Fruit fly (Drosophila melanogaster) whole organism, embryonic: Measurements from ENCODE around the gene Nse4.

Experiments used
- Asciz ChIP-seq: fragments of 200-800 bp; sonication (Bioruptor generic); optimal IDR thresholded peaks from 2 replicates; lab custom pipeline; 2017; ENCODE audit warnings: missing biosample characterization, mild to moderate bottlenecking, missing genetic modification characterization, missing genetic modification reagents
- BEAF-32 ChIP-seq: fragments of 200-800 bp; sonication (Bioruptor generic); optimal IDR thresholded peaks from 3 replicates; lab custom pipeline; 2017; ENCODE audit warnings: missing biosample characterization, missing genetic modification characterization, mild to moderate bottlenecking, moderate library complexity, missing genetic modification reagents
- Bgb ChIP-seq: fragments of 200-800 bp; sonication (Bioruptor generic); IDR thresholded peaks from 2 replicates; pipeline ENCODE4 v1.3.6; 2022; ENCODE audit warnings: missing biosample characterization, missing genetic modification characterization; ENCODE audit not compliant: partially characterized antibody
- C15 ChIP-seq: fragments of 200-800 bp; sonication (Bioruptor generic); IDR thresholded peaks from 3 replicates; pipeline ENCODE4 v1.3.6; 2022; ENCODE audit warnings: missing biosample characterization, missing genetic modification characterization
- CG10565 ChIP-seq: fragments of 200-800 bp; sonication (Bioruptor generic); optimal IDR thresholded peaks from 3 replicates; lab custom pipeline; 2016; ENCODE audit warnings: missing biosample characterization, mild to moderate bottlenecking, missing genetic modification characterization
- CG11560 ChIP-seq: fragments of 200-800 bp; sonication (Bioruptor generic); IDR thresholded peaks from 3 replicates; pipeline ENCODE4 v1.3.6; 2022; ENCODE audit warnings: missing biosample characterization, missing genetic modification characterization
- CG12744 ChIP-seq: fragments of 200-800 bp; sonication (Bioruptor generic); optimal IDR thresholded peaks from 2 replicates; lab custom pipeline; 2016; ENCODE audit warnings: missing biosample characterization, missing genetic modification characterization
- CG14667 ChIP-seq: fragments of 200-800 bp; sonication (Bioruptor generic); IDR thresholded peaks from 2 replicates; pipeline ENCODE4 v1.3.6; 2022; ENCODE audit warnings: missing biosample characterization, missing genetic modification characterization
- CG16863 ChIP-seq: fragments of 200-800 bp; sonication (Bioruptor generic); optimal IDR thresholded peaks from 3 replicates; lab custom pipeline; 2016; ENCODE audit warnings: missing biosample characterization, missing genetic modification characterization
- CG30403 ChIP-seq: fragments of 200-800 bp; sonication (Bioruptor generic); optimal IDR thresholded peaks from 3 replicates; lab custom pipeline; 2016; ENCODE audit warnings: missing biosample characterization, missing genetic modification characterization
- CG31224 ChIP-seq: fragments of 200-800 bp; sonication (Bioruptor generic); IDR thresholded peaks from 2 replicates; pipeline ENCODE4 v1.3.6; 2022; ENCODE audit warnings: missing biosample characterization, missing genetic modification characterization
- CG31441 ChIP-seq: fragments of 200-800 bp; sonication (Bioruptor generic); IDR thresholded peaks from 2 replicates; pipeline ENCODE4 v1.3.6; 2022; ENCODE audit warnings: missing biosample characterization, missing genetic modification characterization
- CG4617 ChIP-seq: fragments of 200-800 bp; sonication (Bioruptor generic); optimal IDR thresholded peaks from 3 replicates; lab custom pipeline; 2016; ENCODE audit warnings: missing biosample characterization, missing genetic modification characterization, borderline replicate concordance
- CG4730 ChIP-seq: fragments of 200-800 bp; sonication (Bioruptor generic); IDR thresholded peaks from 2 replicates; pipeline ENCODE4 v1.3.6; 2022; ENCODE audit warnings: missing biosample characterization, missing genetic modification characterization
- CG4854 ChIP-seq: fragments of 200-800 bp; sonication (Bioruptor generic); optimal IDR thresholded peaks from 2 replicates; lab custom pipeline; 2016; ENCODE audit warnings: missing biosample characterization, missing genetic modification characterization, inconsistent platforms
- CG6654 ChIP-seq: fragments of 200-800 bp; sonication (Bioruptor generic); optimal IDR thresholded peaks from 2 replicates; lab custom pipeline; 2017; ENCODE audit warnings: missing biosample characterization, mild to moderate bottlenecking, missing genetic modification characterization
- CG6683 ChIP-seq: fragments of 200-800 bp; sonication (Bioruptor generic); optimal IDR thresholded peaks from 2 replicates; lab custom pipeline; 2017; ENCODE audit warnings: missing biosample characterization, mild to moderate bottlenecking, missing genetic modification characterization, missing genetic modification reagents
- CG7556 ChIP-seq: fragments of 200-800 bp; sonication (Bioruptor generic); optimal IDR thresholded peaks from 2 replicates; lab custom pipeline; 2017; ENCODE audit warnings: missing biosample characterization, mild to moderate bottlenecking, missing genetic modification characterization
- D19A ChIP-seq: fragments of 200-800 bp; optimal IDR thresholded peaks from 3 replicates; lab custom pipeline; 2019; ENCODE audit warnings: missing biosample characterization, mild to moderate bottlenecking, missing genetic modification characterization, moderate library complexity
- Dfd ChIP-seq, 2 experiments: fragments of >200 bp; optimal IDR thresholded peaks; 2 replicates each; lab custom pipeline; 2017; ENCODE audit warnings: missing biosample characterization in 2 of 2, missing genetic modification characterization in 2 of 2
- Dip2 ChIP-seq: fragments of 200-800 bp; sonication (Bioruptor generic); IDR thresholded peaks from 2 replicates; pipeline ENCODE4 v1.3.6; 2022; ENCODE audit warnings: missing biosample characterization, missing genetic modification characterization
- Dref ChIP-seq: fragments of 200-800 bp; sonication (Bioruptor generic); IDR thresholded peaks from 2 replicates; pipeline ENCODE4 v1.3.6; 2022; ENCODE audit warnings: missing biosample characterization, missing genetic modification characterization
- Ets65A ChIP-seq: fragments of 200-800 bp; sonication (Bioruptor generic); peaks from one replicate; lab custom pipeline; 2016; ENCODE audit warnings: missing biosample characterization, missing genetic modification characterization
- HmgD ChIP-seq: fragments of 200-800 bp; sonication (Bioruptor generic); optimal IDR thresholded peaks from 3 replicates; lab custom pipeline; 2016; ENCODE audit warnings: missing biosample characterization, missing genetic modification characterization
- MESR4 ChIP-seq: fragments of 200-800 bp; sonication (Bioruptor generic); optimal IDR thresholded peaks from 2 replicates; lab custom pipeline; 2018; ENCODE audit warnings: missing biosample characterization, mild to moderate bottlenecking, missing genetic modification characterization, moderate library complexity
- NC2β ChIP-seq: fragments of 200-800 bp; sonication (Bioruptor generic); optimal IDR thresholded peaks from 2 replicates; lab custom pipeline; 2016; ENCODE audit warnings: missing biosample characterization, missing genetic modification characterization
- NFAT ChIP-seq: fragments of 200-800 bp; sonication (Bioruptor generic); IDR thresholded peaks from 2 replicates; pipeline ENCODE4 v1.3.6; 2022; ENCODE audit warnings: missing biosample characterization, missing genetic modification characterization
- Opbp ChIP-seq: fragments of 200-800 bp; sonication (Bioruptor generic); IDR thresholded peaks from 3 replicates; pipeline ENCODE4 v1.3.6; 2022; ENCODE audit warnings: missing biosample characterization, missing genetic modification characterization; ENCODE audit not compliant: partially characterized antibody
- Sry-δ ChIP-seq: fragments of 200-800 bp; sonication (Bioruptor generic); optimal IDR thresholded peaks from 2 replicates; lab custom pipeline; 2016; ENCODE audit warnings: missing biosample characterization, missing genetic modification characterization
- al ChIP-seq: fragments of 200-800 bp; sonication (Bioruptor generic); IDR thresholded peaks from 2 replicates; pipeline ENCODE4 v1.3.6; 2022; ENCODE audit warnings: missing biosample characterization, missing genetic modification characterization
- chm ChIP-seq: fragments of 200-800 bp; sonication (Bioruptor generic); IDR thresholded peaks from 2 replicates; pipeline ENCODE4 v1.3.6; 2022; ENCODE audit warnings: missing biosample characterization, missing genetic modification characterization
- dan ChIP-seq: fragments of 200-800 bp; sonication (Bioruptor generic); IDR thresholded peaks from 2 replicates; pipeline ENCODE4 v1.3.6; 2022; ENCODE audit warnings: missing biosample characterization, missing genetic modification characterization
- dm ChIP-seq: fragments of 200-800 bp; sonication (Bioruptor generic); optimal IDR thresholded peaks from 3 replicates; lab custom pipeline; 2016; ENCODE audit warnings: missing biosample characterization, missing genetic modification characterization
- fd96Cb ChIP-seq: fragments of 200-800 bp; sonication (Bioruptor generic); optimal IDR thresholded peaks from 2 replicates; lab custom pipeline; 2018; ENCODE audit warnings: missing biosample characterization, mild to moderate bottlenecking, missing genetic modification characterization, moderate library complexity
- fu2 ChIP-seq: fragments of 200-800 bp; sonication (Bioruptor generic); optimal IDR thresholded peaks from 2 replicates; lab custom pipeline; 2016; ENCODE audit warnings: missing biosample characterization, missing genetic modification characterization
- gcm ChIP-seq: fragments of 200-800 bp; sonication (Bioruptor generic); optimal IDR thresholded peaks from 2 replicates; lab custom pipeline; 2019; ENCODE audit warnings: missing biosample characterization, mild to moderate bottlenecking, missing genetic modification characterization, moderate library complexity
- gsb-n ChIP-seq: fragments of 200-800 bp; sonication (Bioruptor generic); optimal IDR thresholded peaks from 3 replicates; lab custom pipeline; 2018; ENCODE audit warnings: missing biosample characterization, mild to moderate bottlenecking, missing genetic modification characterization
- hbn ChIP-seq: fragments of 200-800 bp; sonication (Bioruptor generic); IDR thresholded peaks from 2 replicates; pipeline ENCODE4 v1.3.6; 2022; ENCODE audit warnings: missing biosample characterization, missing genetic modification characterization; ENCODE audit not compliant: partially characterized antibody
- her ChIP-seq: fragments of 200-800 bp; sonication (Bioruptor generic); optimal IDR thresholded peaks from 2 replicates; lab custom pipeline; 2016; ENCODE audit warnings: missing biosample characterization, missing genetic modification characterization
- jumu ChIP-seq: fragments of 200-800 bp; sonication (Bioruptor generic); optimal IDR thresholded peaks from 3 replicates; lab custom pipeline; 2016; ENCODE audit warnings: missing biosample characterization, missing genetic modification characterization
- ken ChIP-seq: fragments of 200-800 bp; sonication (Bioruptor generic); IDR thresholded peaks from 3 replicates; pipeline ENCODE4 v1.3.6; 2022; ENCODE audit warnings: missing biosample characterization, missing genetic modification characterization
- lab ChIP-seq: fragments of 200-800 bp; sonication (Bioruptor generic); optimal IDR thresholded peaks from 3 replicates; lab custom pipeline; 2017; ENCODE audit warnings: missing biosample characterization, missing genetic modification characterization, mild to moderate bottlenecking, moderate library complexity, missing genetic modification reagents
- ranshi ChIP-seq: fragments of 200-800 bp; sonication (Bioruptor generic); IDR thresholded peaks from 2 replicates; pipeline ENCODE4 v1.3.6; 2022; ENCODE audit warnings: missing biosample characterization, missing genetic modification characterization
- rib ChIP-seq: fragments of 200-800 bp; sonication (Bioruptor generic); IDR thresholded peaks from 2 replicates; pipeline ENCODE4 v1.3.6; 2022; ENCODE audit warnings: missing biosample characterization, missing genetic modification characterization
- sens ChIP-seq: fragments of 200-800 bp; sonication (Bioruptor generic); peaks from one replicate; lab custom pipeline; 2016; ENCODE audit warnings: missing biosample characterization, missing genetic modification characterization
- ssp ChIP-seq: fragments of 200-800 bp; sonication (Bioruptor generic); IDR thresholded peaks from 2 replicates; pipeline ENCODE4 v1.3.6; 2022; ENCODE audit warnings: missing biosample characterization, missing genetic modification characterization
- tap ChIP-seq: fragments of 200-800 bp; optimal IDR thresholded peaks from 3 replicates; lab custom pipeline; 2019; ENCODE audit warnings: missing biosample characterization, mild to moderate bottlenecking, missing genetic modification characterization, moderate library complexity
- tgo ChIP-seq: fragments of 200-800 bp; sonication (Bioruptor generic); IDR thresholded peaks from 3 replicates; pipeline ENCODE4 v1.3.6; 2022; ENCODE audit warnings: missing biosample characterization, missing genetic modification characterization
- tx ChIP-seq: fragments of 200-800 bp; sonication (Bioruptor generic); optimal IDR thresholded peaks from 2 replicates; lab custom pipeline; 2016; ENCODE audit warnings: missing biosample characterization, missing genetic modification characterization
- wdn ChIP-seq: fragments of 200-800 bp; sonication (Bioruptor generic); IDR thresholded peaks from 2 replicates; pipeline ENCODE4 v1.3.6; 2022; ENCODE audit warnings: missing biosample characterization, missing genetic modification characterization

Nse4 gene

DNA sequence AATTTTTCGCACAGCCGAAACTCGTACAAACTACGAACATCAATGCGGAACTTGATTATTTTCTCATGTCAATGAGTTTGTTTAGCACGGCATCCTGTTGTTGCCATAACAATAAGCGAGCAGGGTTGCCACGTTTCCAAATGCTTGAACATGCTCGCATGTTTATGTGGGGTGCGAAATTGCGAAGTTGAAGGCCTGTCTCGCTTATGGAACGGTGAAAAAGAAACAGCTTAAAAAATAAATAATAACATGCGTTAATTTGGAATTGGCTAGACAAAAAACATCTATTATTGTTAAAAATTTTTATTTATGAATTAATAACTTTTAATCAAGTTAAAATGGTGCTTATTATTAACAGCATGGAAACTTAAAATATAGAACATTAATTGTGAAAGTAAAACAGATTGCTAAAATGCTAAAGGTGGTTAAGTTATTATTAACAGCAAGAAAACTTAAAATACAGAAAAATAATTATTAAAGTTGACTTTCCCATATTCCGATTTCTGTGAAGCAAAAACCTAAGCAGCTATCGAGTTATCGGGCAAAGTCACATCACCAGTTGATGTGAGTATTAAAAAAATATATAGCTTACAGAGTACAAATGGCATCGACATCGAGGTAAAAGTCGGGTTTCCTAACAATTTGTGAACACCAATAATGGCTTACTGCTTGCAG is 8.3 kb upstream of the Nse4 start, which contains the start of the genes Bug22 and TfIIB (continued):
- TF ChIP-seq CG4854 (GFP tag; lab: Kevin White, UChicago) = peak; percentile 51
- TF ChIP-seq al (GFP tag; lab: Robert Waterston, UW) = no peak
- peak; percentile 29 for TF ChIP-seq fd96Cb
- TF ChIP-seq CG7556 = peak; percentile 69
- TF ChIP-seq hbn (GFP tag; lab: Robert Waterston, UW) = no peak
- TF ChIP-seq D19A (tag; lab: Kevin White, UChicago) = no peak
- peak; percentile 27 for TF ChIP-seq CG4617 (GFP tag; lab: Kevin White, UChicago)
- peak; percentile 76; the same call in 1 of the 2 replicates for TF ChIP-seq NFAT (GFP tag; lab: Robert Waterston, UW)
- no peak for TF ChIP-seq gsb-n (tag; lab: Kevin White, UChicago)
- TF ChIP-seq chm (GFP tag; lab: Robert Waterston, UW) = peak; percentile 65; the same call in 1 of the 2 replicates
- TF ChIP-seq Bgb = peak; percentile 19; the same call in 1 of the 2 replicates
- peak; percentile 61 for TF ChIP-seq jumu (GFP tag; lab: Kevin White, UChicago)
- peak; percentile 45 for TF ChIP-seq MESR4 (GFP tag; lab: Kevin White, UChicago)
- TF ChIP-seq her (GFP tag; lab: Kevin White, UChicago) = peak; percentile 25
- TF ChIP-seq ken (GFP tag; lab: Robert Waterston, UW) = peak; percentile 70; the same call in 2 of the 3 replicates
- TF ChIP-seq CG6654 (GFP tag; lab: Kevin White, UChicago) = no peak
- peak; percentile 74 for TF ChIP-seq Sry-δ (GFP tag; lab: Kevin White, UChicago)
- peak; percentile 38; the same call in 1 of the 2 replicates for TF ChIP-seq CG31224 (GFP tag; lab: Robert Waterston, UW)
- no peak for TF ChIP-seq gcm (GFP tag; lab: Kevin White, UChicago)
- TF ChIP-seq rib (GFP tag; lab: Robert Waterston, UW) = peak; percentile 79
- peak; percentile 35 for TF ChIP-seq CG16863 (GFP tag; lab: Kevin White, UChicago)
- TF ChIP-seq CG12744 (GFP tag; lab: Kevin White, UChicago) = peak; percentile 26
- no peak for TF ChIP-seq Dfd (GFP tag; optimal IDR thresholded peaks at IDR 0.05; lab: Kevin White, UChicago)
- TF ChIP-seq tgo (GFP tag; lab: Robert Waterston, UW) = peak; percentile 74
- TF ChIP-seq fu2 (GFP tag; lab: Kevin White, UChicago) = peak; percentile 34
- no peak for TF ChIP-seq lab (GFP tag; lab: Kevin White, UChicago)
- no peak for TF ChIP-seq Dip2 (GFP tag; lab: Robert Waterston, UW)
- TF ChIP-seq ranshi (GFP tag; lab: Robert Waterston, UW) = 0 out of 2 replicates have a peak, but pooled peaks have one; percentile 64
- peak; percentile 79 for TF ChIP-seq CG31441
- no peak for TF ChIP-seq dan (GFP tag; lab: Robert Waterston, UW)
- TF ChIP-seq BEAF-32 (GFP tag; lab: Kevin White, UChicago) = peak; percentile 47
- peak; percentile 74 for TF ChIP-seq dm (GFP tag; lab: Kevin White, UChicago)
- TF ChIP-seq CG10565 (GFP tag; lab: Kevin White, UChicago) = no peak
- peak; percentile 54 for TF ChIP-seq HmgD (GFP tag; lab: Kevin White, UChicago)
- peak; percentile 92 for TF ChIP-seq sens
- TF ChIP-seq NC2β (GFP tag; lab: Kevin White, UChicago) = peak; percentile 70
- no peak for TF ChIP-seq CG11560 (tag; lab: Robert Waterston, UW)
- no peak for TF ChIP-seq C15 (GFP tag; lab: Robert Waterston, UW)
- peak; percentile 88 for TF ChIP-seq CG30403 (GFP tag; lab: Kevin White, UChicago)
- TF ChIP-seq CG14667 (GFP tag; lab: Robert Waterston, UW) = peak; percentile 62
- TF ChIP-seq tx (GFP tag; lab: Kevin White, UChicago) = peak; percentile 46
- TF ChIP-seq Dref (GFP tag; lab: Robert Waterston, UW) = peak; percentile 67
- TF ChIP-seq Asciz (GFP tag; lab: Kevin White, UChicago) = peak; percentile 37
- TF ChIP-seq tap (tag; lab: Kevin White, UChicago) = no peak
- peak; percentile 94 for TF ChIP-seq Ets65A (GFP tag; lab: Kevin White, UChicago)
- no peak for TF ChIP-seq CG6683
- TF ChIP-seq ssp = peak; percentile 57
- peak; percentile 39; the same call in 1 of the 2 replicates for TF ChIP-seq wdn (GFP tag; lab: Robert Waterston, UW)
- no peak for TF ChIP-seq Opbp (GFP tag; lab: Robert Waterston, UW)
- peak; percentile 32; the same call in 1 of the 2 replicates for TF ChIP-seq CG4730 (GFP tag; lab: Robert Waterston, UW)
